Worm (Caenorhabditis elegans): ENCODE measurements around the gene mcu-1.

DNA sequence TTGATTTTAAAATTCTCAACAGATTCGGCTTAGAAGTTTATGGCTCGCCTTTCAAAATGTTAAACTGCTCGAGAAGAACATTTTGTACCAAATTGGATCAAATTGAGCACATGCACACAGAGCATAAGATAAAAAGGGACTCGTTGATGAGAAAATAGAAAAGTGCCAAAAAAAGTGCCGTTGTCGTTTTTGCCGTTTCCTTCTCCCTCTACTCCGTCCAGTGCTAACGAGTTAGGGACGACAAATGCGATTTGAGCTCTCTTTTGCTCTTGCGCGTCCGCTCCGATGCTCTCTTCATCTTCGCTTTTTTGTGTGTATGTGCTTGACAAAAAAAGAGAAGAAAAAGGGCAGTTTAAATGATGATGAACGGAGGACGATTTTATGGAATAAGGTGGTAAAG, 23.9 kb downstream of the mcu-1 start:
- TF ChIP-seq ama-1 (optimal IDR thresholded peaks at IDR 0.05) = no peak
- no peak for TF ChIP-seq lin-13 (GFP tag; optimal IDR thresholded peaks at IDR 0.05)
- TF ChIP-seq nhr-237 (tag; optimal IDR thresholded peaks at IDR 0.05) = no peak
- no peak for TF ChIP-seq ceh-82 (tag; optimal IDR thresholded peaks at IDR 0.05)
- TF ChIP-seq mep-1 (tag; optimal IDR thresholded peaks at IDR 0.05) = no peak
- TF ChIP-seq C16A3.4 (tag; optimal IDR thresholded peaks at IDR 0.05) = no peak
- no peak for TF ChIP-seq skn-1 (tag; optimal IDR thresholded peaks at IDR 0.05)
- TF ChIP-seq ztf-11 (tag; optimal IDR thresholded peaks at IDR 0.05) = no peak
- no peak for TF ChIP-seq unc-62 (GFP tag; optimal IDR thresholded peaks at IDR 0.05)
